Comparison of ENCODE assay signal across 1 worm cellular context in genomic region chrX:9927993-9928392, ce11.
TF ChIP-seq lines count a peak whose summit lies in the region.

No protein-coding gene starts in this region.

TF ChIP-seq in whole organism, L1 larva, 84 proteins besides CTCF, POLR2A, EP300 and RAD21 (continued from another document):
- no peak for TF ChIP-seq unc-98 (GFP tag; IDR thresholded peaks at IDR 0.05; lab: Robert Waterston, UW)
- no peak for TF ChIP-seq ets-5 (GFP tag; IDR thresholded peaks at IDR 0.05; lab: Robert Waterston, UW)
- no peak for TF ChIP-seq nhr-28 (tag; optimal IDR thresholded peaks at IDR 0.05; lab: Kevin White, UChicago)
- no peak for TF ChIP-seq isw-1 (GFP tag; IDR thresholded peaks at IDR 0.05; lab: Robert Waterston, UW)
- peak; percentile 8 for TF ChIP-seq fkh-10 (GFP tag; optimal IDR thresholded peaks at IDR 0.05; lab: Kevin White, UChicago)
- no peak for TF ChIP-seq C04F5.9 (tag; optimal IDR thresholded peaks at IDR 0.05; lab: Kevin White, UChicago)
- TF ChIP-seq lir-3 (tag; optimal IDR thresholded peaks at IDR 0.05; lab: Kevin White, UChicago; ENCODE audit: poor library complexity): no peak
- TF ChIP-seq nhr-84 (tag; optimal IDR thresholded peaks at IDR 0.05; lab: Kevin White, UChicago): no peak
- no peak for TF ChIP-seq mab-9 (GFP tag; IDR thresholded peaks at IDR 0.05; lab: Robert Waterston, UW)
- TF ChIP-seq Y116A8C.19 (tag; optimal IDR thresholded peaks at IDR 0.05; lab: Kevin White, UChicago; ENCODE audit: borderline replicate concordance): no peak
- peak; percentile 63 for TF ChIP-seq ceh-8 (GFP tag; optimal IDR thresholded peaks at IDR 0.05; lab: Kevin White, UChicago)
- no peak for TF ChIP-seq zip-4 (GFP tag; optimal IDR thresholded peaks at IDR 0.05; lab: Kevin White, UChicago)
- TF ChIP-seq rnt-1 (tag; optimal IDR thresholded peaks at IDR 0.05; lab: Kevin White, UChicago): no peak
- TF ChIP-seq jun-1 (tag; optimal IDR thresholded peaks at IDR 0.05; lab: Kevin White, UChicago): no peak
- peak; percentile 65 for TF ChIP-seq pax-3 (tag; optimal IDR thresholded peaks at IDR 0.05; lab: Kevin White, UChicago)
- no peak for TF ChIP-seq sptf-1 (tag; optimal IDR thresholded peaks at IDR 0.05; lab: Kevin White, UChicago)
- no peak for TF ChIP-seq tbx-2 (tag; optimal IDR thresholded peaks at IDR 0.05; lab: Kevin White, UChicago)
- TF ChIP-seq nhr-19 (GFP tag; conservative IDR thresholded peaks at IDR 0.05; lab: Robert Waterston, UW): no peak
- TF ChIP-seq mep-1 (tag; optimal IDR thresholded peaks at IDR 0.05; lab: Kevin White, UChicago): no peak
- no peak for TF ChIP-seq nhr-237 (tag; optimal IDR thresholded peaks at IDR 0.05; lab: Kevin White, UChicago)
- TF ChIP-seq fkh-4 (tag; optimal IDR thresholded peaks at IDR 0.05; lab: Kevin White, UChicago; ENCODE audit: borderline replicate concordance): no peak
- no peak for TF ChIP-seq unc-62 (GFP tag; optimal IDR thresholded peaks at IDR 0.05; lab: Kevin White, UChicago)
- TF ChIP-seq lin-14 (GFP tag; optimal IDR thresholded peaks at IDR 0.05; lab: Kevin White, UChicago): no peak
- no peak for TF ChIP-seq mdl-1 (tag; optimal IDR thresholded peaks at IDR 0.05; lab: Kevin White, UChicago)
- peak; percentile 33 for TF ChIP-seq nhr-20 (tag; optimal IDR thresholded peaks at IDR 0.05; lab: Kevin White, UChicago)
- no peak for TF ChIP-seq ztf-11 (tag; optimal IDR thresholded peaks at IDR 0.05; lab: Kevin White, UChicago)
- TF ChIP-seq ceh-90 (tag; optimal IDR thresholded peaks at IDR 0.05; lab: Kevin White, UChicago): no peak
- no peak for TF ChIP-seq aly-2 (tag; optimal IDR thresholded peaks at IDR 0.05; lab: Kevin White, UChicago)
- TF ChIP-seq aha-1 (tag; optimal IDR thresholded peaks at IDR 0.05; lab: Kevin White, UChicago): no peak
- TF ChIP-seq vab-15 (tag; optimal IDR thresholded peaks at IDR 0.05; lab: Kevin White, UChicago): no peak
- no peak for TF ChIP-seq xbp-1 (tag; optimal IDR thresholded peaks at IDR 0.05; lab: Kevin White, UChicago)
- no peak for TF ChIP-seq F16B12.6 (tag; optimal IDR thresholded peaks at IDR 0.05; lab: Kevin White, UChicago)
- TF ChIP-seq nhr-90 (tag; optimal IDR thresholded peaks at IDR 0.05; lab: Kevin White, UChicago; ENCODE audit: poor library complexity): no peak
- TF ChIP-seq zag-1 (tag; optimal IDR thresholded peaks at IDR 0.05; lab: Kevin White, UChicago): no peak
- no peak for TF ChIP-seq nhr-12 (tag; optimal IDR thresholded peaks at IDR 0.05; lab: Kevin White, UChicago)
- no peak for TF ChIP-seq C16A3.4 (tag; optimal IDR thresholded peaks at IDR 0.05; lab: Kevin White, UChicago)
- peak; percentile 62 for TF ChIP-seq sox-4 (tag; optimal IDR thresholded peaks at IDR 0.05; lab: Kevin White, UChicago)
- no peak for TF ChIP-seq egl-27 (tag; optimal IDR thresholded peaks at IDR 0.05; lab: Kevin White, UChicago)
- peak; percentile 7 for TF ChIP-seq swsn-7 (tag; optimal IDR thresholded peaks at IDR 0.05; lab: Kevin White, UChicago)
- no peak for TF ChIP-seq ceh-88 (GFP tag; IDR thresholded peaks at IDR 0.05; lab: Robert Waterston, UW)
- no peak for TF ChIP-seq ztf-4 (tag; optimal IDR thresholded peaks at IDR 0.05; lab: Kevin White, UChicago)
- TF ChIP-seq dsc-1 (tag; optimal IDR thresholded peaks at IDR 0.05; lab: Kevin White, UChicago): peak; percentile 75
- TF ChIP-seq fkh-8 (tag; optimal IDR thresholded peaks at IDR 0.05; lab: Kevin White, UChicago): peak; percentile 91
- no peak for TF ChIP-seq efl-3 (GFP tag; optimal IDR thresholded peaks at IDR 0.05; lab: Kevin White, UChicago)
